Worm (Caenorhabditis elegans): Measurements from ENCODE around the gene sel-11.

The sel-11 gene

ce11 chrV:11767028-11767427 is at the start of gene sel-11:
Gene sel-11 (plus strand): TSS chrV:11767328.
- no peak for TF ChIP-seq K09A11.1 (tag; optimal IDR thresholded peaks at IDR 0.05; ENCODE audit: insufficient read depth)

ce11 chrV:11722858-11723257 is 44.3 kb upstream of the sel-11 start:
- TF ChIP-seq nfya-1 (tag; optimal IDR thresholded peaks at IDR 0.05) (no peak), pros-1 (tag; optimal IDR thresholded peaks at IDR 0.05) (no peak), rnt-1 (tag; optimal IDR thresholded peaks at IDR 0.05) (no peak), K09A11.1 (tag; optimal IDR thresholded peaks at IDR 0.05; ENCODE audit: insufficient read depth) (no peak), C08G9.2 (tag; optimal IDR thresholded peaks at IDR 0.05) (no peak), tbx-2 (tag; optimal IDR thresholded peaks at IDR 0.05) (no peak), Y22D7AL.16 (tag; optimal IDR thresholded peaks at IDR 0.05) (no peak), T23F11.4 (GFP tag; optimal IDR thresholded peaks at IDR 0.05) (no peak), hlh-15 (tag; optimal IDR thresholded peaks at IDR 0.05) (no peak), sox-4 (tag; optimal IDR thresholded peaks at IDR 0.05) (no peak), pha-2 (tag; optimal IDR thresholded peaks at IDR 0.05) (no peak), ceh-24 (tag; optimal IDR thresholded peaks at IDR 0.05) (no peak), unc-55 (GFP tag; optimal IDR thresholded peaks at IDR 0.05) (no peak), sox-2 (GFP tag; IDR thresholded peaks at IDR 0.05) (no peak), odd-2 (tag; optimal IDR thresholded peaks at IDR 0.05) (no peak), ceh-22 (tag; optimal IDR thresholded peaks at IDR 0.05) (no peak), ttx-3 (tag; optimal IDR thresholded peaks at IDR 0.05) (no peak), ceh-45 (GFP tag; IDR thresholded peaks at IDR 0.05) (no peak), nhr-232 (tag; optimal IDR thresholded peaks at IDR 0.05) (no peak)

- no peak for TF ChIP-seq ceh-9 (tag; optimal IDR thresholded peaks at IDR 0.05)
- TF ChIP-seq hlh-30 (tag; optimal IDR thresholded peaks at IDR 0.05; ENCODE audit: insufficient read depth) = no peak
- TF ChIP-seq nfya-1 (tag; optimal IDR thresholded peaks at IDR 0.05) = no peak
- TF ChIP-seq hlh-15 (tag; optimal IDR thresholded peaks at IDR 0.05) = no peak
Measured at ce11 chrV:11725971-11726370, 41.2 kb upstream of the sel-11 start, which contains the start of gene daf-11. Gene daf-11 (minus strand): TSS chrV:11726071.

- no peak for TF ChIP-seq mec-3 (tag; optimal IDR thresholded peaks at IDR 0.05; ENCODE audit: borderline replicate concordance)
- no peak for TF ChIP-seq pha-4 (tag; optimal IDR thresholded peaks at IDR 0.05)
Measured at ce11 chrV:11730060-11730459, 37.1 kb upstream of the sel-11 start, which contains the start of gene rhr-2. Gene rhr-2 (minus strand): TSS chrV:11730160.

ce11 chrV:11732049-11732448 is 35.1 kb upstream of the sel-11 start:
- TF ChIP-seq sox-4 (tag; optimal IDR thresholded peaks at IDR 0.05) (no peak), ceh-2 (tag; optimal IDR thresholded peaks at IDR 0.05) (no peak), odd-2 (tag; optimal IDR thresholded peaks at IDR 0.05) (no peak), ceh-24 (tag; optimal IDR thresholded peaks at IDR 0.05) (no peak), hlh-8 (tag; optimal IDR thresholded peaks at IDR 0.05) (no peak), ztf-16 (tag; optimal IDR thresholded peaks at IDR 0.05) (no peak), ceh-6 (GFP tag; optimal IDR thresholded peaks at IDR 0.05) (no peak), K09A11.1 (tag; optimal IDR thresholded peaks at IDR 0.05; ENCODE audit: insufficient read depth) (no peak), ceh-22 (tag; optimal IDR thresholded peaks at IDR 0.05) (no peak), pag-3 (tag; optimal IDR thresholded peaks at IDR 0.05; ENCODE audit: borderline replicate concordance) (no peak), nfya-1 (tag; optimal IDR thresholded peaks at IDR 0.05) (no peak), mec-3 (tag; optimal IDR thresholded peaks at IDR 0.05; ENCODE audit: borderline replicate concordance) (no peak), eyg-1 (tag; optimal IDR thresholded peaks at IDR 0.05) (no peak), syd-9 (tag; optimal IDR thresholded peaks at IDR 0.05) (no peak), pqm-1 (tag; optimal IDR thresholded peaks at IDR 0.05) (no peak), ref-2 (tag; optimal IDR thresholded peaks at IDR 0.05) (no peak), pat-9 (tag; optimal IDR thresholded peaks at IDR 0.05) (no peak)
